Worm (Caenorhabditis elegans): ENCODE data around the gene C51E3.9.

Gene C51E3.9

DNA sequence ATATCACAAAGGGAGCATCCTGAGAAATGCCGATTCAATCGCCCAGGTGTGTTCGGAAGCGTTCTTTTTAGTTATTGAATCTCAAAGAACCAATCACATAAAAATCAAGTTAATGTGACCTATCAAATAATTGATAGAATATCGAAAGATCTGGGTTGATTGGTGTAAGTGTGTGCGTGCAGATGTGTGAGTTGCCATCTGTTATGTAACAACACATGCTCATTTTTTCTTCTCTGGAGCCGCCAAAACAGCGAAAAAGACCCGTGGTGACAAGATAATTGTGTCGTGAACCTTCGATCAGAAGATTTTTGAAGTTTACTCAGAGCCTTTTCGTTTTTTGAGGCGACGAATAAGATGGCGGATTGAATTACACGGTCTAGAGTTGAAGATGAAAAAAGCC, 1.0 kb downstream of the C51E3.9 start:
- TF ChIP-seq med-1 (GFP tag; optimal IDR thresholded peaks at IDR 0.05; ENCODE audit: insufficient read depth) (no peak), tab-1 (GFP tag; IDR thresholded peaks at IDR 0.05) (no peak), cog-1 (tag; optimal IDR thresholded peaks at IDR 0.05) (no peak), ztf-23 (GFP tag; IDR thresholded peaks at IDR 0.05) (no peak), flt-1 (GFP tag; IDR thresholded peaks at IDR 0.05) (no peak), T22C8.4 (GFP tag; IDR thresholded peaks at IDR 0.05) (no peak), klf-2 (GFP tag; conservative IDR thresholded peaks at IDR 0.05) (no peak), ztf-29 (GFP tag; IDR thresholded peaks at IDR 0.05) (no peak), ref-1 (GFP tag; conservative IDR thresholded peaks at IDR 0.05) (no peak)

ce11 chrV:10148352-10148751, 2.6 kb downstream of the C51E3.9 start, which contains the start of gene srsx-26:
TSS of gene srsx-26 (plus strand) at chrV:10148652.
- TF ChIP-seq ztf-23 (GFP tag; IDR thresholded peaks at IDR 0.05) (no peak), med-1 (GFP tag; optimal IDR thresholded peaks at IDR 0.05; ENCODE audit: insufficient read depth) (no peak)

- TF ChIP-seq flt-1 (GFP tag; IDR thresholded peaks at IDR 0.05) (no peak), med-1 (GFP tag; optimal IDR thresholded peaks at IDR 0.05; ENCODE audit: insufficient read depth) (no peak), klf-2 (GFP tag; conservative IDR thresholded peaks at IDR 0.05) (no peak), ref-1 (GFP tag; conservative IDR thresholded peaks at IDR 0.05) (no peak), ztf-23 (GFP tag; IDR thresholded peaks at IDR 0.05) (no peak), tab-1 (GFP tag; IDR thresholded peaks at IDR 0.05) (no peak), cog-1 (tag; optimal IDR thresholded peaks at IDR 0.05) (no peak)
Measured at ce11 chrV:10149728-10150127, 4.0 kb downstream of the C51E3.9 start, which contains the start of gene srsx-27. TSS of gene srsx-27 (plus strand) at chrV:10150028.

ce11 chrV:10152278-10152677, 6.5 kb downstream of the C51E3.9 start, which contains the start of gene srsx-28:
TSS of gene srsx-28 (plus strand) at chrV:10152578.
- TF ChIP-seq cog-1 (tag; optimal IDR thresholded peaks at IDR 0.05) (no peak), klf-2 (GFP tag; conservative IDR thresholded peaks at IDR 0.05) (no peak), T22C8.4 (GFP tag; IDR thresholded peaks at IDR 0.05) (no peak), ref-1 (GFP tag; conservative IDR thresholded peaks at IDR 0.05) (no peak), ztf-29 (GFP tag; IDR thresholded peaks at IDR 0.05) (no peak), flt-1 (GFP tag; IDR thresholded peaks at IDR 0.05) (no peak), tab-1 (GFP tag; IDR thresholded peaks at IDR 0.05) (no peak), ztf-23 (GFP tag; IDR thresholded peaks at IDR 0.05) (no peak), med-1 (GFP tag; optimal IDR thresholded peaks at IDR 0.05; ENCODE audit: insufficient read depth) (no peak)

DNA sequence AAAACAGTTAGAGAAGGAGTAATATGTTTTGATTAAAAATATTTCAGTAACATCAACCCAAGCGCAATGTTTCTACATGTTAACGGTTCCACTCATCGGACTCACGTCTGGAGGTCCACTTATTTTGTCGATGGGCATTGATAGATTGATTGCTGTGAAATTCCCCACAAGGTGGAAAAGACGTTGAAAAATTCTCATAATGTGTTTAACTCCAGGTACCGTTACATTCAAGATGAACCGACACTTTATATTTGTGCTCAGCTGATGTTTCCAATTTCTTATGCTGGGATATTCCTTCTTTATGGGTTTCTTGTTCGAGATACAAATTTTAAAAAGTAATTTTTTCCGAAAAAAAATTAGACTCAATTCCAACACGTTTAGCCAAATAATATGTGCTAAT, 7.3 kb downstream of the C51E3.9 start:
- TF ChIP-seq cog-1 (tag; optimal IDR thresholded peaks at IDR 0.05) = no peak
- TF ChIP-seq ztf-29 (GFP tag; IDR thresholded peaks at IDR 0.05) = no peak
- no peak for TF ChIP-seq T22C8.4 (GFP tag; IDR thresholded peaks at IDR 0.05)
- TF ChIP-seq flt-1 (GFP tag; IDR thresholded peaks at IDR 0.05) = no peak
- TF ChIP-seq tab-1 (GFP tag; IDR thresholded peaks at IDR 0.05) = no peak
- no peak for TF ChIP-seq klf-2 (GFP tag; conservative IDR thresholded peaks at IDR 0.05)
- TF ChIP-seq ref-1 (GFP tag; conservative IDR thresholded peaks at IDR 0.05) = no peak
- no peak for TF ChIP-seq med-1 (GFP tag; optimal IDR thresholded peaks at IDR 0.05; ENCODE audit: insufficient read depth)
- TF ChIP-seq ztf-23 (GFP tag; IDR thresholded peaks at IDR 0.05) = no peak

DNA sequence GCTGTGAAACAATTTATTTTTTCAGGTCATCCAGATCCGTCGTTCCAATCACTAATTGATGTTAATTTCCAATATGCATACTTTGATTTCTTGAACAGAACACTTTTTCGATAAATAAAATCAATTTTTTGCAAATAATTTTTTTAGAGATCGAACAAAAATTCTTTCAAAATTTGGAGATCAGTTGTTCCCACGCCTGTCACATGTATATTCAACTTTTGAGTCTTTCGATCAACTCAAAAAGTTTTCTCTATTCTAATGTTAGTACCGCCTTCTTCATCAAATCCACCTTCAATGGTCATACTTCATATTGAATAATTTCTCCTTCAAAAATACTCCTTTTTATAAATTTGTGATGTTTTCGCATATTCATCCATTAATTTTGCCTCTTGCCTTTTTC, 8.9 kb downstream of the C51E3.9 start, which contains the start of gene srsx-29:
srsx-29 (plus strand) TSS at position 301 of the 400 bp plus-strand sequence.
- no peak for TF ChIP-seq ref-1 (GFP tag; conservative IDR thresholded peaks at IDR 0.05)
- TF ChIP-seq T22C8.4 (GFP tag; IDR thresholded peaks at IDR 0.05) = no peak
- TF ChIP-seq tab-1 (GFP tag; IDR thresholded peaks at IDR 0.05) = no peak
- TF ChIP-seq ztf-29 (GFP tag; IDR thresholded peaks at IDR 0.05) = no peak
- no peak for TF ChIP-seq cog-1 (tag; optimal IDR thresholded peaks at IDR 0.05)
- TF ChIP-seq ztf-23 (GFP tag; IDR thresholded peaks at IDR 0.05) = no peak

DNA sequence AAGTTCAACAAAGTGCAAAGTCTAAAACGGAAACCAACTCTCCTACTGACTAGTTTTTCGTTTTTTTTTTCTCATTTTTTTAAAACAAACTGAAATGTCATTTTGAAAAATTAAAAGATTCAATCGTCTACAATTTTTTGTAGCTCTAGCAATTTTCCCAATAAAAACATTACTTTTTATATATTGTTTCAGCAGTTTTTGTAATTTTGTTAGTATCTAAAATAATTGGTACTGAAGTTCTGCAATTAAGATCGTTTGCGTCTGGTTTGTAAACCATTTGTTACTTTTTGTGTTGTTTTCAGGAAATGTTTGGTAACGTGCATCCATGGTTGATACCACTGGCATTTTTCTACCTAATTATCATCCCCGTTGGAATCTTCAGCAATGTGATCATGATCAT, 12.8 kb downstream of the C51E3.9 start, which contains the start of gene srsx-30:
srsx-30 (plus strand) TSS at position 301 of the 400 bp plus-strand sequence.
- TF ChIP-seq ztf-29 (GFP tag; IDR thresholded peaks at IDR 0.05) (no peak), med-1 (GFP tag; optimal IDR thresholded peaks at IDR 0.05; ENCODE audit: insufficient read depth) (no peak), ref-1 (GFP tag; conservative IDR thresholded peaks at IDR 0.05) (no peak), flt-1 (GFP tag; IDR thresholded peaks at IDR 0.05) (no peak), tab-1 (GFP tag; IDR thresholded peaks at IDR 0.05) (no peak), ztf-23 (GFP tag; IDR thresholded peaks at IDR 0.05) (no peak), klf-2 (GFP tag; conservative IDR thresholded peaks at IDR 0.05) (no peak), T22C8.4 (GFP tag; IDR thresholded peaks at IDR 0.05) (no peak), cog-1 (tag; optimal IDR thresholded peaks at IDR 0.05) (no peak)

DNA sequence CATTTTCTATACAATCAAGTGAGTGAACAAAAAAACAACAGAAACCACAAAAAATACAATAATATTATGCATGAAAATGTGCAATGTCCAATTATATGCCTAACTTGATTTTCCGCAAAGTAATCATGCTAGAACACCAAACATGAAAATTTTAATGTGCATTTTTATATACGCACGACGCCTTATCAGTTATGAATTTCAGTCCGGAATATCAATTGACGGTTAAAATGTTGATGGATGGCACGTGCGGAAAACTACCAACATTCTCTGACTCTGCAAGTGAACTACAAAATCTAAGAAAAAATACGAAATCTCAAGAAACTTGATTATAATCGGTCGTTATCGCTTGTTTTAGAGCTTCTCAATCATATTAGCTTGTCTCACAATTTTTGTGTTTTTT, 14.2 kb downstream of the C51E3.9 start:
- TF ChIP-seq med-1 (GFP tag; optimal IDR thresholded peaks at IDR 0.05; ENCODE audit: insufficient read depth) = no peak
- TF ChIP-seq ztf-23 (GFP tag; IDR thresholded peaks at IDR 0.05) = no peak
- TF ChIP-seq flt-1 (GFP tag; IDR thresholded peaks at IDR 0.05) = no peak
- TF ChIP-seq cog-1 (tag; optimal IDR thresholded peaks at IDR 0.05) = no peak
- no peak for TF ChIP-seq ref-1 (GFP tag; conservative IDR thresholded peaks at IDR 0.05)
- no peak for TF ChIP-seq tab-1 (GFP tag; IDR thresholded peaks at IDR 0.05)
- no peak for TF ChIP-seq ztf-29 (GFP tag; IDR thresholded peaks at IDR 0.05)
- TF ChIP-seq klf-2 (GFP tag; conservative IDR thresholded peaks at IDR 0.05) = no peak

DNA sequence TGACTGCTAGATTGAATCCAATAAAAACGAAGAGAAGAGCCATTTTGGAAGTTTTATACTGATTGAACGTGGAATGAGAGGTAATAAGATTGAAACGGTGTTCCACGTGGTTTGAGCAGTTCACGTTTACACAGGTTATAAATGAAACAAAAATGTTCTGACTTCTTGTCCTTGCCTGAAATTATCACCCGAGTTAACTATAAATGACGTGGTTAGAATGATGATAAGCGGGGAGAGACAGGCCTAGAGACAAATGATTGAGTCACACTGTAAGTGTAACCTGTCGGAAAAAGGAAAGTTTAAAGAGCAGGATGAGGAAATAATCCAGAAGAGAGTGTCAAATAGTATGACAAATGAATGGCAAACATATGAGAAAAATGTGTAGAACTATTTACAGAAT, 15.2 kb downstream of the C51E3.9 start, which contains the start of gene C51E3.10:
C51E3.10 (minus strand) TSS at position 181 of the 400 bp plus-strand sequence.
- TF ChIP-seq ref-1 (GFP tag; conservative IDR thresholded peaks at IDR 0.05) (no peak), T22C8.4 (GFP tag; IDR thresholded peaks at IDR 0.05) (no peak), tab-1 (GFP tag; IDR thresholded peaks at IDR 0.05) (no peak), flt-1 (GFP tag; IDR thresholded peaks at IDR 0.05) (no peak)

ce11 chrV:10166368-10166767, 20.6 kb downstream of the C51E3.9 start, which contains the start of gene C51E3.6:
TSS of gene C51E3.6 (minus strand) at chrV:10166468.
- TF ChIP-seq med-1 (GFP tag; optimal IDR thresholded peaks at IDR 0.05; ENCODE audit: insufficient read depth) (no peak), ref-1 (GFP tag; conservative IDR thresholded peaks at IDR 0.05) (no peak), ztf-23 (GFP tag; IDR thresholded peaks at IDR 0.05) (no peak), tab-1 (GFP tag; IDR thresholded peaks at IDR 0.05) (no peak), flt-1 (GFP tag; IDR thresholded peaks at IDR 0.05) (no peak), ztf-29 (GFP tag; IDR thresholded peaks at IDR 0.05) (no peak), T22C8.4 (GFP tag; IDR thresholded peaks at IDR 0.05) (no peak), klf-2 (GFP tag; conservative IDR thresholded peaks at IDR 0.05) (no peak), cog-1 (tag; optimal IDR thresholded peaks at IDR 0.05) (no peak)

All from whole organism, midembryonic.